Worm (Caenorhabditis elegans) whole organism, young adult: ENCODE measurements around the gene pmk-2.
"Not testable (repeated sequence)": the region's sequence is repeated elsewhere in the genome, so short reads cannot be mapped to it uniquely, and the experiment has no call there.

Experiments
- B0261.1 ChIP-seq: sonication (generic microtip); optimal IDR thresholded peaks from 2 replicates; lab custom pipeline; 2016; ENCODE audit warnings: mild to moderate bottlenecking, missing genetic modification characterization, moderate library complexity, missing compliant biosample characterization
- C06A6.2 ChIP-seq: fragments of 200-800 bp; sonication (Bioruptor generic); conservative IDR thresholded peaks from 2 replicates; pipeline ENCODE4 v1.3.6; 2022; ENCODE audit warnings: missing genetic modification characterization, missing compliant biosample characterization
- K11D2.4 ChIP-seq: fragments of 200-800 bp; sonication (Bioruptor generic); IDR thresholded peaks from 2 replicates; pipeline ENCODE4 v1.3.6; 2022; ENCODE audit warnings: missing genetic modification reagents, missing genetic modification characterization, missing compliant biosample characterization
- T26A5.8 ChIP-seq: sonication (generic microtip); optimal IDR thresholded peaks from 2 replicates; lab custom pipeline; 2016; ENCODE audit warnings: missing genetic modification characterization, missing compliant biosample characterization
- Y53G8AR.9 ChIP-seq: fragments of 200-800 bp; sonication (Bioruptor generic); conservative IDR thresholded peaks from 2 replicates; pipeline ENCODE4 v1.3.6; 2022; ENCODE audit warnings: missing genetic modification reagents, missing genetic modification characterization, missing compliant biosample characterization
- Y67H2A.10 ChIP-seq: fragments of 200-800 bp; sonication (Bioruptor generic); conservative IDR thresholded peaks from 2 replicates; pipeline ENCODE4 v1.3.6; 2022; ENCODE audit warnings: missing genetic modification reagents, missing genetic modification characterization, missing compliant biosample characterization
- Y95B8A.8 ChIP-seq: fragments of 200-800 bp; sonication (Bioruptor generic); IDR thresholded peaks from 2 replicates; pipeline ENCODE4 v1.3.6; 2022; ENCODE audit warnings: missing genetic modification reagents, missing genetic modification characterization, missing compliant biosample characterization
- ama-1 ChIP-seq, 3 experiments: fragments of 150-350 bp in 1 of 3; sonication (generic microtip) in 2 of 3; optimal IDR thresholded peaks; 2 replicates each; lab custom pipeline; 2014 to 2018; ENCODE audit warnings: missing biosample characterization in 2 of 3, missing genetic modification characterization in 2 of 3, missing genetic modification reagents in 2 of 3
- aptf-2 ChIP-seq: fragments of 200-800 bp; sonication (Bioruptor generic); conservative IDR thresholded peaks from 2 replicates; pipeline ENCODE4 v1.3.6; 2022; ENCODE audit warnings: missing genetic modification reagents, missing genetic modification characterization, missing compliant biosample characterization
- aptf-3 ChIP-seq: fragments of 200-800 bp; sonication (Bioruptor generic); IDR thresholded peaks from 2 replicates; pipeline ENCODE4 v1.3.6; 2022; ENCODE audit warnings: missing genetic modification characterization, missing compliant biosample characterization
- attf-5 ChIP-seq: fragments of 200-800 bp; sonication (Bioruptor generic); optimal IDR thresholded peaks from 2 replicates; lab custom pipeline; 2018; ENCODE audit warnings: mild to moderate bottlenecking, missing genetic modification characterization, missing compliant biosample characterization
- attf-6 ChIP-seq: fragments of 200-800 bp; sonication (Bioruptor generic); IDR thresholded peaks from 2 replicates; pipeline ENCODE4 v1.3.6; 2022; ENCODE audit warnings: missing genetic modification reagents, missing genetic modification characterization, missing compliant biosample characterization
- bed-1 ChIP-seq: fragments of 200-800 bp; sonication (Bioruptor generic); IDR thresholded peaks from 2 replicates; pipeline ENCODE4 v1.3.6; 2022; ENCODE audit warnings: missing genetic modification reagents, missing genetic modification characterization, missing compliant biosample characterization
- ceh-100 ChIP-seq: fragments of 200-800 bp; sonication (Bioruptor generic); IDR thresholded peaks from 2 replicates; pipeline ENCODE4 v1.3.6; 2022; ENCODE audit warnings: missing genetic modification reagents, missing genetic modification characterization, missing compliant biosample characterization
- hmg-1.2 ChIP-seq: fragments of 200-800 bp; sonication (Bioruptor generic); IDR thresholded peaks from 2 replicates; pipeline ENCODE4 v1.3.6; 2022; ENCODE audit warnings: missing genetic modification reagents, missing genetic modification characterization, missing compliant biosample characterization
- lin-26 ChIP-seq: fragments of 200-800 bp; sonication (Bioruptor generic); IDR thresholded peaks from 2 replicates; pipeline ENCODE4 v1.3.6; 2022; ENCODE audit warnings: missing genetic modification reagents, missing genetic modification characterization, missing compliant biosample characterization
- lsl-1 ChIP-seq: fragments of 200-800 bp; sonication (Bioruptor generic); optimal IDR thresholded peaks from 2 replicates; lab custom pipeline; 2018; ENCODE audit warnings: mild to moderate bottlenecking, missing genetic modification characterization, moderate library complexity, missing compliant biosample characterization
- lsy-27 ChIP-seq: sonication (generic microtip); optimal IDR thresholded peaks from 2 replicates; lab custom pipeline; 2017; ENCODE audit warnings: missing genetic modification characterization, mild to moderate bottlenecking, missing compliant biosample characterization, antibody characterized with exemption, missing genotype, borderline replicate concordance; ENCODE audit not compliant: insufficient read depth
- mcd-1 ChIP-seq: fragments of 200-800 bp; sonication (Bioruptor generic); IDR thresholded peaks from 2 replicates; pipeline ENCODE4 v1.3.6; 2022; ENCODE audit warnings: missing genetic modification reagents, missing genetic modification characterization, missing compliant biosample characterization
- mes-4 ChIP-seq: sonication (generic microtip); optimal IDR thresholded peaks from 2 replicates; lab custom pipeline; 2016; ENCODE audit warnings: missing genotype, missing genetic modification characterization, missing compliant biosample characterization
- nhr-179 ChIP-seq: sonication (generic microtip); optimal IDR thresholded peaks from 2 replicates; lab custom pipeline; 2016; ENCODE audit warnings: mild to moderate bottlenecking, missing genetic modification characterization, missing compliant biosample characterization
- nhr-27 ChIP-seq: fragments of 200-800 bp; sonication (Bioruptor generic); optimal IDR thresholded peaks from 2 replicates; lab custom pipeline; 2018; ENCODE audit warnings: mild to moderate bottlenecking, missing genetic modification characterization, moderate library complexity, missing compliant biosample characterization
- nhr-80 ChIP-seq: sonication (generic microtip); optimal IDR thresholded peaks from 2 replicates; lab custom pipeline; 2016; ENCODE audit warnings: missing genetic modification characterization, missing compliant biosample characterization
- nhr-90 ChIP-seq: sonication (generic microtip); optimal IDR thresholded peaks from 2 replicates; lab custom pipeline; 2016; ENCODE audit warnings: missing genotype, mild to moderate bottlenecking, missing genetic modification characterization, missing compliant biosample characterization
- pha-4 ChIP-seq: fragments of 150-350 bp; sonication (generic microtip); optimal IDR thresholded peaks from 2 replicates; lab custom pipeline; 2014; ENCODE audit warnings: missing biosample characterization, missing genetic modification reagents, missing genetic modification characterization
- rpc-1 ChIP-seq, 2 experiments: fragments of 150-350 bp in 1 of 2; sonication (generic microtip) in 1 of 2; optimal IDR thresholded peaks; 2 replicates each; lab custom pipeline; 2014 to 2018; ENCODE audit warnings: missing biosample characterization in 1 of 2, missing genetic modification characterization in 1 of 2, missing genetic modification reagents in 1 of 2, missing genotype in 1 of 2
- tbp1 ChIP-seq: fragments of 200-800 bp; sonication (Bioruptor generic); optimal IDR thresholded peaks from 2 replicates; lab custom pipeline; 2018; ENCODE audit warnings: mild to moderate bottlenecking, missing genetic modification characterization, missing compliant biosample characterization
- tlf-1 ChIP-seq: fragments of 200-800 bp; sonication (Bioruptor generic); optimal IDR thresholded peaks from 2 replicates; lab custom pipeline; 2018; ENCODE audit warnings: mild to moderate bottlenecking, missing genetic modification characterization, missing compliant biosample characterization
- unc-130 ChIP-seq: sonication (generic microtip); optimal IDR thresholded peaks from 2 replicates; lab custom pipeline; 2016; ENCODE audit warnings: missing genetic modification reagents, missing genetic modification characterization, missing compliant biosample characterization
- ztf-18 ChIP-seq: sonication (generic microtip); optimal IDR thresholded peaks from 2 replicates; lab custom pipeline; 2016; ENCODE audit warnings: missing genotype, mild to moderate bottlenecking, missing genetic modification characterization, missing compliant biosample characterization
- ztf-3 ChIP-seq: fragments of 200-800 bp; sonication (Bioruptor generic); optimal IDR thresholded peaks from 2 replicates; lab custom pipeline; 2018; ENCODE audit warnings: mild to moderate bottlenecking, missing genetic modification characterization, missing compliant biosample characterization

pmk-2 gene

DNA sequence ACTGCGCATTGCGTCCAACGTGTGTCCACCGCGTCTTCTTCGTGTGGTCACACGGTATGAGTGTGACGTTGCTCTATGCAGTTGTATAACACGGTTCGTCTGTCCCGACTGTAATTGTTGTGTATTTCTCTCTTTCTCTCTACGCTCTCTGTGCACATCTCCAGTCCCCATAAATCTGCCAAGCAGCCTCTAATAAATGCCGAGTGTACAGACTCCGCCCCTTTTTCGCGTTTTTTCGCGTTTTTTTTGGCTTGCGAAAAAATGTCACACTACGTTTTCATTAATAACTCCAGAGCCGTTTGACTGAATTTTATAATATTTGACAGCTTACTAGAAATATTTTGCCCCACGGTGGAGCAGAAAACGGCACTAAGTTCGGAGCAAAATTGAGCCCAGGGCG, 21.0 kb upstream of the pmk-2 start, which contains the start of gene erp-44.3:
erp-44.3 (plus strand) TSS at position 301 of the 400 bp plus-strand sequence.
- TF ChIP-seq Y53G8AR.9 (GFP tag; lab: Robert Waterston, UW); aptf-3; aptf-2 (GFP tag; lab: Robert Waterston, UW): not testable (repeated sequence)

DNA sequence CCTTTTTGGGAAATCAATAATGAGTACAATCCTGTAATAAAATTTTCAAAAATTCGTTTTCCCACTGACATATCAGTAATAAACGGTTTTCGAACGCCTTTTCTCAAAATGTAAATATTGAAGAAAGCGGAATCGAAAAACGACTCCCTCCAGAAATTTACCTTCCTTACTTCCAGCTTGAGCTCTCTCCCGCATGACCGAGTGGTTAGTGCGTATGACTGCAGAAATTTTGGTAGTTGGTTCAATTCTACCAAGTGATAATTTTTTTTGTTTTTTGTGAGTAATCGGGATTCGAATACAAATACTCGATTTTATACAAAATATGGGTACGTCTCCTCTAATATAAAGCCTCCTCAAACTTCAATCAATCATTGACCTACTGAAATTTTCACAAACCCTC, 19.8 kb upstream of the pmk-2 start:
- peak; percentile 50 for TF ChIP-seq hmg-1.2 (GFP tag; lab: Robert Waterston, UW)
- peak; percentile 79 for TF ChIP-seq tbp1 (GFP tag; lab: Kevin White, UChicago)
- peak; percentile 46 for TF ChIP-seq B0261.1 (tag; lab: Kevin White, UChicago)
- peak; percentile 65; the same call in 1 of the 2 replicates for TF ChIP-seq lin-26
- not testable (repeated sequence) for TF ChIP-seq rpc-1 (optimal IDR thresholded peaks at IDR 0.05; lab: Kevin White, UChicago)
- peak; percentile 27 for TF ChIP-seq rpc-1 (tag; optimal IDR thresholded peaks at IDR 0.05; lab: Kevin White, UChicago)
- TF ChIP-seq, all 124 proteins: peak for 5; not testable (repeated sequence) for 119

DNA sequence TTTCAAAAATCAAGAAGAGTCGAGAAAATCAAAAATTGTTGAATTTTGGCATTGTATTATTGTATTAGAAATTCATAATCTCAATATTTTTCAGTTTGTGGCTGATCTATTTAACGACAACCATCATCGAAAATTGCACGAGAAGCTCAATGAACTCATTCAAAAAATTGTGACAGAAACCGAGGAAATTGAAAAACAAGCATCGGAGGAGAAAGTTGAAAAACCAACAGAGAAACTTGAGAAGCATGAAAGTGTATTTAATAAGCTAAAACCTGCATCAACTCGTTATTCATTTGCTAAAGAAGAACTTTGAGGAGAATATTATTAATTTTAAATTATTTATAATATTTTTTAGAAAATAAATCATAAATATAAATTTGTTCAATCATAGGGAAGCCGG, 16.4 kb upstream of the pmk-2 start, which contains the start of gene ceph-41:
ceph-41 (plus strand) TSS at position 301 of the 400 bp plus-strand sequence.
- no peak for TF ChIP-seq ceh-100 (GFP tag; lab: Robert Waterston, UW)
- TF ChIP-seq bed-1 (GFP tag; lab: Robert Waterston, UW), result no peak
- TF ChIP-seq nhr-90 (tag; lab: Kevin White, UChicago), result no peak
- no peak for TF ChIP-seq nhr-179 (tag; lab: Kevin White, UChicago)
- TF ChIP-seq lsy-27 (tag; lab: Kevin White, UChicago), result no peak
- TF ChIP-seq lsl-1 (GFP tag; lab: Kevin White, UChicago), result no peak
- no peak for TF ChIP-seq aptf-3
- TF ChIP-seq Y67H2A.10 (GFP tag; lab: Robert Waterston, UW), result no peak

DNA sequence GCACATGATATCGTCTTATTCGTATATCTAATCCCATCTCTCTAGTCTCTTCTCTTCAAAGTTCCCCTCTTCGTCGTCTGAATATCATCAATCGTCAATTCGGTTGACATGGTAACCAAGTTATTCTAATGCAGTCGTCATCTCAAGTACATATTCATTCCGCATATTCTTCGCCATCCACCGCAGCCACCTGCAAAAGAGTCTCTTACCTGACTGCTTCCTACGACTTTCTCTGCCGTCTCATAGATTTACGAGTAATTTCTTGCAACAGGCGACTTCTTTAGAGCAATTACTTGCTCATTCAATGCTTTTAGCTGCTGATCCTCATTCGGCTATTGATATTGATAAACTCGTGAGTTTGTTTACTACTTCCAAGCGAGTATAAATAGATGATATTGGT, 15.9 kb upstream of the pmk-2 start:
- TF ChIP-seq Y53G8AR.9 (GFP tag; lab: Robert Waterston, UW) (no peak), K11D2.4 (GFP tag; lab: Robert Waterston, UW) (no peak), C06A6.2 (GFP tag; lab: Robert Waterston, UW) (no peak), pha-4 (tag; lab: Kevin White, UChicago) (no peak), aptf-2 (GFP tag; lab: Robert Waterston, UW) (no peak), ztf-3 (GFP tag; lab: Kevin White, UChicago) (no peak), unc-130 (GFP tag; lab: Kevin White, UChicago) (no peak), attf-5 (GFP tag; lab: Kevin White, UChicago) (no peak), lsl-1 (GFP tag; lab: Kevin White, UChicago) (no peak), nhr-80 (tag; lab: Kevin White, UChicago) (no peak), attf-6 (GFP tag; lab: Robert Waterston, UW) (no peak), lin-26 (no peak), rpc-1 (optimal IDR thresholded peaks at IDR 0.05; lab: Kevin White, UChicago) (no peak), rpc-1 (tag; optimal IDR thresholded peaks at IDR 0.05; lab: Kevin White, UChicago) (no peak), Y95B8A.8 (no peak), T26A5.8 (tag; lab: Kevin White, UChicago) (no peak), tlf-1 (GFP tag; lab: Kevin White, UChicago) (no peak), nhr-27 (no peak), ama-1 (optimal IDR thresholded peaks at IDR 0.05; lab: Kevin White, UChicago) (no peak), ama-1 (GFP tag; optimal IDR thresholded peaks at IDR 0.05; lab: Kevin White, UChicago) (no peak), ztf-18 (tag; lab: Kevin White, UChicago) (no peak)

- 0 out of 2 replicates have a peak, but pooled peaks have one; percentile 8 for TF ChIP-seq mcd-1 (GFP tag; lab: Robert Waterston, UW)
- TF ChIP-seq mes-4 (tag; lab: Kevin White, UChicago), result no peak
- TF ChIP-seq, all 124 proteins: peak for 1
These were observed 13.1 kb upstream of the pmk-2 start, which contains the start of the genes ndub-11 and moc-3 for ce11 chrIV:8130131-8130611. Gene ndub-11, minus strand, starts transcription at chrIV:8130231. Gene moc-3, plus strand, starts transcription at chrIV:8130561.
